Worm (Caenorhabditis elegans) whole organism, young adult: ENCODE measurements around the gene cest-6.

Experiments
- C17E4.6 ChIP-seq: fragments of 200-800 bp; sonication (Bioruptor generic); IDR thresholded peaks from 2 replicates; pipeline ENCODE4 v1.3.6; 2022; ENCODE audit warnings: missing genetic modification reagents, missing genetic modification characterization, missing compliant biosample characterization
- D2030.7 ChIP-seq: fragments of 200-800 bp; sonication (Bioruptor generic); IDR thresholded peaks from 2 replicates; pipeline ENCODE4 v1.3.6; 2022; ENCODE audit warnings: missing genetic modification reagents, missing genetic modification characterization, missing compliant biosample characterization
- F39B2.1 ChIP-seq: fragments of 200-800 bp; sonication (Bioruptor generic); IDR thresholded peaks from 2 replicates; pipeline ENCODE4 v1.3.6; 2022; ENCODE audit warnings: missing genetic modification reagents, missing genetic modification characterization, missing compliant biosample characterization
- F57C9.4 ChIP-seq: sonication (generic microtip); optimal IDR thresholded peaks from 2 replicates; lab custom pipeline; 2017; ENCODE audit warnings: mild to moderate bottlenecking, missing genetic modification characterization, missing compliant biosample characterization
- K12H6.12 ChIP-seq: fragments of 200-800 bp; sonication (Bioruptor generic); optimal IDR thresholded peaks from 2 replicates; lab custom pipeline; 2018; ENCODE audit warnings: mild to moderate bottlenecking, missing genetic modification characterization, missing compliant biosample characterization
- T07F8.4 ChIP-seq: sonication (generic microtip); optimal IDR thresholded peaks from 2 replicates; lab custom pipeline; 2016; ENCODE audit warnings: mild to moderate bottlenecking, missing genetic modification characterization, moderate library complexity, missing compliant biosample characterization
- Y53F4B.3 ChIP-seq: fragments of 200-800 bp; sonication (Bioruptor generic); IDR thresholded peaks from 2 replicates; pipeline ENCODE4 v1.3.6; 2022; ENCODE audit warnings: missing genetic modification reagents, missing genetic modification characterization, missing compliant biosample characterization
- Y56A3A.18 ChIP-seq: fragments of 200-800 bp; sonication (Bioruptor generic); IDR thresholded peaks from 2 replicates; pipeline ENCODE4 v1.3.6; 2022; ENCODE audit warnings: missing genetic modification reagents, missing genetic modification characterization, missing compliant biosample characterization
- atf-7 ChIP-seq: sonication (generic microtip); optimal IDR thresholded peaks from 2 replicates; lab custom pipeline; 2017; ENCODE audit warnings: mild to moderate bottlenecking, missing genetic modification characterization, missing compliant biosample characterization
- attf-5 ChIP-seq: fragments of 200-800 bp; sonication (Bioruptor generic); optimal IDR thresholded peaks from 2 replicates; lab custom pipeline; 2018; ENCODE audit warnings: mild to moderate bottlenecking, missing genetic modification characterization, missing compliant biosample characterization
- attf-6 ChIP-seq: fragments of 200-800 bp; sonication (Bioruptor generic); IDR thresholded peaks from 2 replicates; pipeline ENCODE4 v1.3.6; 2022; ENCODE audit warnings: missing genetic modification reagents, missing genetic modification characterization, missing compliant biosample characterization
- bed-1 ChIP-seq: fragments of 200-800 bp; sonication (Bioruptor generic); IDR thresholded peaks from 2 replicates; pipeline ENCODE4 v1.3.6; 2022; ENCODE audit warnings: missing genetic modification reagents, missing genetic modification characterization, missing compliant biosample characterization
- ccch-3 ChIP-seq: fragments of 200-800 bp; sonication (Bioruptor generic); optimal IDR thresholded peaks from 2 replicates; lab custom pipeline; 2018; ENCODE audit warnings: mild to moderate bottlenecking, missing genetic modification characterization, missing compliant biosample characterization
- cebp-1 ChIP-seq, 2 experiments: fragments of 200-800 bp in 1 of 2; sonication (Bioruptor generic) in 1 of 2; sonication (generic microtip) in 1 of 2; IDR thresholded peaks in 1 of 2; optimal IDR thresholded peaks in 1 of 2; 2 replicates each; pipeline versions ENCODE4 v1.3.6 to Lab custom; 2017 to 2022; ENCODE audit warnings: missing compliant biosample characterization in 2 of 2, missing genetic modification characterization in 2 of 2, mild to moderate bottlenecking in 1 of 2, missing genetic modification reagents in 1 of 2, moderate library complexity in 1 of 2
- ceh-91 ChIP-seq: fragments of 200-800 bp; sonication (Bioruptor generic); IDR thresholded peaks from 2 replicates; pipeline ENCODE4 v1.3.6; 2022; ENCODE audit warnings: missing genetic modification reagents, missing genetic modification characterization, missing compliant biosample characterization
- die-1 ChIP-seq: sonication (generic microtip); optimal IDR thresholded peaks from 2 replicates; lab custom pipeline; 2016; ENCODE audit warnings: missing genotype, mild to moderate bottlenecking, missing genetic modification characterization, missing compliant biosample characterization
- dox-1 ChIP-seq: fragments of 200-800 bp; sonication (Bioruptor generic); IDR thresholded peaks from 2 replicates; pipeline ENCODE4 v1.3.6; 2022; ENCODE audit warnings: missing genetic modification reagents, missing genetic modification characterization, missing compliant biosample characterization
- dpff-1 ChIP-seq: sonication (generic microtip); optimal IDR thresholded peaks from 2 replicates; lab custom pipeline; 2017; ENCODE audit warnings: mild to moderate bottlenecking, missing genetic modification characterization, missing compliant biosample characterization
- egl-44 ChIP-seq: fragments of 200-800 bp; sonication (Bioruptor generic); IDR thresholded peaks from 2 replicates; pipeline ENCODE4 v1.3.6; 2022; ENCODE audit warnings: missing genetic modification reagents, missing genetic modification characterization, missing compliant biosample characterization
- ets-4 ChIP-seq: fragments of 200-800 bp; sonication (Bioruptor generic); optimal IDR thresholded peaks from 2 replicates; lab custom pipeline; 2018; ENCODE audit warnings: mild to moderate bottlenecking, missing genetic modification characterization, missing compliant biosample characterization
- hlh-12 ChIP-seq: sonication (generic microtip); optimal IDR thresholded peaks from 2 replicates; lab custom pipeline; 2016; ENCODE audit warnings: missing genetic modification characterization, missing compliant biosample characterization
- let-607 ChIP-seq, 2 experiments: fragments of 200-800 bp in 1 of 2; sonication (Bioruptor generic) in 1 of 2; sonication (generic microtip) in 1 of 2; optimal IDR thresholded peaks; 2 replicates each; lab custom pipeline; 2016 to 2018; ENCODE audit warnings: mild to moderate bottlenecking in 2 of 2, missing compliant biosample characterization in 2 of 2, missing genetic modification characterization in 2 of 2, moderate library complexity in 2 of 2, missing genotype in 1 of 2
- lin-26 ChIP-seq: fragments of 200-800 bp; sonication (Bioruptor generic); IDR thresholded peaks from 2 replicates; pipeline ENCODE4 v1.3.6; 2022; ENCODE audit warnings: missing genetic modification reagents, missing genetic modification characterization, missing compliant biosample characterization
- lin-40 ChIP-seq: sonication (generic microtip); optimal IDR thresholded peaks from 2 replicates; lab custom pipeline; 2016; ENCODE audit warnings: missing genetic modification characterization, mild to moderate bottlenecking, missing compliant biosample characterization, missing genotype, missing genetic modification reagents
- lin-54 ChIP-seq: fragments of 200-800 bp; sonication (Bioruptor generic); optimal IDR thresholded peaks from 2 replicates; lab custom pipeline; 2018; ENCODE audit warnings: mild to moderate bottlenecking, missing genetic modification characterization, missing compliant biosample characterization
- madf-3 ChIP-seq: fragments of 200-800 bp; sonication (Bioruptor generic); IDR thresholded peaks from 2 replicates; pipeline ENCODE4 v1.3.6; 2022; ENCODE audit warnings: missing genetic modification reagents, missing genetic modification characterization, missing compliant biosample characterization
- mel-28 ChIP-seq: sonication (generic microtip); optimal IDR thresholded peaks from 2 replicates; lab custom pipeline; 2016; ENCODE audit warnings: borderline replicate concordance, mild to moderate bottlenecking, missing genetic modification characterization, missing compliant biosample characterization
- mes-4 ChIP-seq: sonication (generic microtip); optimal IDR thresholded peaks from 2 replicates; lab custom pipeline; 2016; ENCODE audit warnings: missing genotype, missing genetic modification characterization, missing compliant biosample characterization
- nfyb-1 ChIP-seq: fragments of 200-800 bp; sonication (Bioruptor generic); IDR thresholded peaks from 2 replicates; pipeline ENCODE4 v1.3.6; 2022; ENCODE audit warnings: missing genetic modification reagents, missing genetic modification characterization, missing compliant biosample characterization
- nhr-80 ChIP-seq: sonication (generic microtip); optimal IDR thresholded peaks from 2 replicates; lab custom pipeline; 2016; ENCODE audit warnings: missing genetic modification characterization, missing compliant biosample characterization
- nhr-90 ChIP-seq: sonication (generic microtip); optimal IDR thresholded peaks from 2 replicates; lab custom pipeline; 2016; ENCODE audit warnings: missing genotype, mild to moderate bottlenecking, missing genetic modification characterization, missing compliant biosample characterization
- repo-1 ChIP-seq: sonication (generic microtip); optimal IDR thresholded peaks from 2 replicates; lab custom pipeline; 2017; ENCODE audit warnings: mild to moderate bottlenecking, missing genetic modification characterization, missing compliant biosample characterization
- snpc-4 ChIP-seq, 5 experiments: fragments of 150-350 bp in 1 of 5; sonication (generic microtip) in 4 of 5; optimal IDR thresholded peaks; 2 replicates each; lab custom pipeline; 2014 to 2018; ENCODE audit warnings: missing genetic modification characterization in 5 of 5, missing biosample characterization in 3 of 5, antibody characterized with exemption in 2 of 5, mild to moderate bottlenecking in 2 of 5, missing compliant biosample characterization in 2 of 5, missing genotype in 2 of 5, moderate library complexity in 2 of 5, missing genetic modification reagents in 1 of 5
- somi-1 ChIP-seq: fragments of 200-800 bp; sonication (Bioruptor generic); optimal IDR thresholded peaks from 2 replicates; lab custom pipeline; 2018; ENCODE audit warnings: mild to moderate bottlenecking, missing genetic modification characterization, missing compliant biosample characterization
- tbp1 ChIP-seq: fragments of 200-800 bp; sonication (Bioruptor generic); optimal IDR thresholded peaks from 2 replicates; lab custom pipeline; 2018; ENCODE audit warnings: mild to moderate bottlenecking, missing genetic modification characterization, missing compliant biosample characterization
- tlf-1 ChIP-seq: fragments of 200-800 bp; sonication (Bioruptor generic); optimal IDR thresholded peaks from 2 replicates; lab custom pipeline; 2018; ENCODE audit warnings: mild to moderate bottlenecking, missing genetic modification characterization, missing compliant biosample characterization
- unc-62 ChIP-seq: fragments of 150-350 bp; optimal IDR thresholded peaks from 2 replicates; lab custom pipeline; 2014; ENCODE audit warnings: missing biosample characterization, missing genetic modification reagents, missing genetic modification characterization
- zfh-2 ChIP-seq: fragments of 200-800 bp; sonication (Bioruptor generic); conservative IDR thresholded peaks from 2 replicates; pipeline ENCODE4 v1.3.6; 2022; ENCODE audit warnings: missing genetic modification reagents, missing genetic modification characterization, missing compliant biosample characterization
- ztf-22 ChIP-seq: fragments of 200-800 bp; sonication (Bioruptor generic); optimal IDR thresholded peaks from 2 replicates; lab custom pipeline; 2018; ENCODE audit warnings: mild to moderate bottlenecking, missing genetic modification characterization, moderate library complexity, missing compliant biosample characterization
- ztf-25 ChIP-seq: fragments of 200-800 bp; sonication (Bioruptor generic); IDR thresholded peaks from 2 replicates; pipeline ENCODE4 v1.3.6; 2022; ENCODE audit warnings: missing genetic modification reagents, missing genetic modification characterization, missing compliant biosample characterization
- ztf-3 ChIP-seq: fragments of 200-800 bp; sonication (Bioruptor generic); optimal IDR thresholded peaks from 2 replicates; lab custom pipeline; 2018; ENCODE audit warnings: mild to moderate bottlenecking, missing genetic modification characterization, missing compliant biosample characterization
- ztf-6 ChIP-seq: fragments of 200-800 bp; sonication (Bioruptor generic); IDR thresholded peaks from 2 replicates; pipeline ENCODE4 v1.3.6; 2022; ENCODE audit warnings: missing genetic modification reagents, missing genetic modification characterization, missing compliant biosample characterization

cest-6 gene

DNA sequence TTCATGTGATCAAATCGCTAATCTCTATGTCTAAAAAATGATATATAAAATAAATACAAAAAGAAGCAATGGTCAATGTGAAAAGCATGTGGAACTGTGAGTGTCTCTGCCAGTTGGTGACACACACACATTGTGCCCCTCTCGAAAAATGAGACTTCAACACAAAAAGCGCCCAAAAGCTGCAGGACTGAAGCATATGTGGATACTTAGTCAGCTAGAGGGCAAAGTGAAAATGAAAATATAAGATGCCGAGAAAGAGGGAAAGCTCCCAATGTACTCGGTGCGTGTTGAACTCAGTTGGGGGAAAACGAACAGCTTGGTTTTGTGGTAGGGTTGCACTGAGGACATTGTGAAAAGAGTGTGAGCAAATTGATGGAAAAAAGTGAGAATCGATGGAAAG lies 47.1 kb downstream of the cest-6 start (continued):
- TF ChIP-seq zfh-2 (peak; percentile 50; the same call in 1 of the 2 replicates), mel-28 (no peak), dpff-1 (no peak), attf-6 (GFP tag; lab: Robert Waterston, UW) (no peak), attf-5 (GFP tag; lab: Kevin White, UChicago) (peak; percentile 28), F57C9.4 (tag; lab: Kevin White, UChicago) (no peak), mes-4 (tag; lab: Kevin White, UChicago) (no peak), D2030.7 (GFP tag; lab: Robert Waterston, UW) (no peak), lin-26 (GFP tag; lab: Robert Waterston, UW) (no peak)
- TF ChIP-seq, all 124 proteins: peak for 10

DNA sequence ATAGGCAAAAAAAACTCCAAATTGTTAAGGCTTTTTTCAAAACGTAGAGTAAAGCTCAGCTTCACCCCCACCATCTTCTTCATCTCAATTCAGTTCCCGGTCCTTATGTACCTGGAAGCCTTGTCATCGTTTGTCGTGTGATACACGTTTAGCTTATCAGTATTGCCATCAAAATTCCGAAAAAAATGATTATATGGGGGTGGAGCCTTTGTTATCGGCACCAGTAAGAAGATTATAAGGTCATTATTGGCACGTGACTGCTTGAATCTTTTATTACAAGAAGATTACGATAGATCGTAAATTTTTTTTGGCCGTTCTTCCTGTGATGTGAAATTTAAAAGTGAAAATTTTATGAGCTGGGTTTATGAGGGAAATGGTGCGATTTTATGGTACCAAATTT lies 47.9 kb downstream of the cest-6 start:
- TF ChIP-seq T07F8.4 (tag; lab: Kevin White, UChicago) (no peak), Y56A3A.18 (0 out of 2 replicates have a peak, but pooled peaks have one; percentile 42), nhr-90 (tag; lab: Kevin White, UChicago) (no peak), nhr-80 (tag; lab: Kevin White, UChicago) (peak; percentile 81), Y53F4B.3 (GFP tag; lab: Robert Waterston, UW) (no peak), mel-28 (no peak), ets-4 (GFP tag; lab: Kevin White, UChicago) (peak; percentile 49), lin-26 (GFP tag; lab: Robert Waterston, UW) (no peak), let-607 (tag; optimal IDR thresholded peaks at IDR 0.05; lab: Kevin White, UChicago) (peak in 1 of 2 experiments; percentile 55), unc-62 (GFP tag; lab: Kevin White, UChicago) (peak; percentile 16), ztf-22 (peak; percentile 75), C17E4.6 (GFP tag; lab: Robert Waterston, UW) (no peak), cebp-1 (GFP tag; IDR thresholded peaks at IDR 0.05; lab: Robert Waterston, UW) (no peak), cebp-1 (tag; optimal IDR thresholded peaks at IDR 0.05; lab: Kevin White, UChicago) (peak; percentile 27), bed-1 (no peak), tlf-1 (GFP tag; lab: Kevin White, UChicago) (peak; percentile 8), egl-44 (0 out of 2 replicates have a peak, but pooled peaks have one; percentile 13), snpc-4 (GFP tag; optimal IDR thresholded peaks at IDR 0.05; lab: Kevin White, UChicago) (no peak), snpc-4 (tag; optimal IDR thresholded peaks at IDR 0.05; lab: Kevin White, UChicago) (no peak), atf-7 (tag; lab: Kevin White, UChicago) (peak; percentile 71), ztf-25 (no peak), nfyb-1 (0 out of 2 replicates have a peak, but pooled peaks have one; percentile 47), ztf-6 (no peak), F39B2.1 (no peak), tbp1 (GFP tag; lab: Kevin White, UChicago) (peak; percentile 17), hlh-12 (no peak), die-1 (tag; lab: Kevin White, UChicago) (no peak)

DNA sequence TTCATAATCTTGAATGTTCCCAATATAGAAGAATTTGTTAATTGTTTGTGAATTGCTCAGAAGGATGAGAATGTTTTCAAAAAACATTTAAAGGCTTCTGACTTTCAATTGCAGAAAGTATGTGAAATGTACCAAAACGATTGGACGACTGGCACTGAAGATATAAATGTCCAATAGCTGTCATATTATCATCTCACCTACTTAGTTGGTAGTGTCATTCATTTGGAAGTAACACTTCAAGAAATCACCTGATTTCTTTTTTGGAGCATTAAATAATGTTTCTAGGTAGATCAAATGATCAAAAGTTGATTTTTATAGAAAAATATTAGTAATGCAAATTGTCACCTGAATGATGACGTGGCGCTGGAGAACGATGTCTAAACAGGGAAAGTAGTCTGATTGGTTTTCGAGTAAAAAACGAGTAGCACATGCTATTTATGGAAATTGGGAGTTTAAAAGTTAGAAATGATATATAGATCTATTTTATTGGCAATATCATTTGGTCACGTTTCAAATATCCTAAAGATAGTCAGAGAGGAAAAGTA lies 48.6 kb downstream of the cest-6 start:
- TF ChIP-seq mes-4 (tag; lab: Kevin White, UChicago) (no peak), nhr-80 (tag; lab: Kevin White, UChicago) (peak; percentile 50)

ce11 chrIV:6878912-6879554 lies 49.3 kb downstream of the cest-6 start:
- TF ChIP-seq somi-1 (GFP tag; lab: Kevin White, UChicago) (peak; percentile 72), lin-54 (GFP tag; lab: Kevin White, UChicago) (peak; percentile 31), ztf-3 (GFP tag; lab: Kevin White, UChicago) (no peak), lin-40 (peak; percentile 52), dox-1 (no peak), madf-3 (no peak), ets-4 (GFP tag; lab: Kevin White, UChicago) (no peak), ccch-3 (GFP tag; lab: Kevin White, UChicago) (no peak), mes-4 (tag; lab: Kevin White, UChicago) (no peak), bed-1 (no peak), ceh-91 (GFP tag; lab: Robert Waterston, UW) (no peak), dpff-1 (no peak), repo-1 (tag; lab: Kevin White, UChicago) (no peak), K12H6.12 (peak; percentile 71)
